In genomic region chr3L:17621451-17621946, dm6 we compare ENCODE assay signal across 1 fruit fly cellular context.
TF ChIP-seq lines count a peak whose summit lies in the region.

Gene Vps60, minus strand, starts transcription at chr3L:17621625.
Gene anchor, plus strand, starts transcription at chr3L:17621824.

TF ChIP-seq in whole organism, embryonic, 481 proteins besides CTCF, POLR2A, EP300 and RAD21 (continued from another document and continues in another):
- TF ChIP-seq Opbp (GFP tag; IDR thresholded peaks at IDR 0.05; lab: Robert Waterston, UW; ENCODE audit: partially characterized antibody) (no peak), vnd (GFP tag; IDR thresholded peaks at IDR 0.05; lab: Robert Waterston, UW; ENCODE audit: partially characterized antibody) (no peak), nmo (GFP tag; optimal IDR thresholded peaks at IDR 0.05; lab: Kevin White, UChicago) (peak; percentile 79), hkb (optimal IDR thresholded peaks at IDR 0.05; lab: Kevin White, UChicago) (peak; percentile 67), hkb (GFP tag; IDR thresholded peaks at IDR 0.05; lab: Robert Waterston, UW) (no peak; the same call in 1 of the 2 replicates), cas (GFP tag; IDR thresholded peaks at IDR 0.05; lab: Robert Waterston, UW) (no peak), Ets97D (GFP tag; optimal IDR thresholded peaks at IDR 0.05; lab: Kevin White, UChicago) (peak; percentile 86), hb (GFP tag; IDR thresholded peaks at IDR 0.05; lab: Robert Waterston, UW; ENCODE audit: partially characterized antibody) (no peak), CG2889 (GFP tag; IDR thresholded peaks at IDR 0.05; lab: Robert Waterston, UW) (no peak), CG7357 (GFP tag; IDR thresholded peaks at IDR 0.05; lab: Robert Waterston, UW) (no peak), TFAM (GFP tag; optimal IDR thresholded peaks at IDR 0.05; lab: Kevin White, UChicago) (no peak), CG1233 (GFP tag; optimal IDR thresholded peaks at IDR 0.05; lab: Kevin White, UChicago) (no peak), PHDP (tag; optimal IDR thresholded peaks at IDR 0.05; lab: Kevin White, UChicago) (peak; percentile 45), CG11696 (GFP tag; IDR thresholded peaks at IDR 0.05; lab: Robert Waterston, UW) (no peak), CG8290 (GFP tag; optimal IDR thresholded peaks at IDR 0.05; lab: Kevin White, UChicago) (peak; percentile 18), CG8290 (tag; optimal IDR thresholded peaks at IDR 0.05; lab: Kevin White, UChicago) (no peak), CG16779 (GFP tag; IDR thresholded peaks at IDR 0.05; lab: Robert Waterston, UW) (no peak), CkIIα-i1 (GFP tag; IDR thresholded peaks at IDR 0.05; lab: Robert Waterston, UW) (no peak), eyg (GFP tag; optimal IDR thresholded peaks at IDR 0.05; lab: Kevin White, UChicago) (peak; percentile 64), CG4820 (GFP tag; optimal IDR thresholded peaks at IDR 0.05; lab: Kevin White, UChicago) (peak; percentile 58), CG7271 (tag; optimal IDR thresholded peaks at IDR 0.05; lab: Kevin White, UChicago) (no peak), CG15073 (GFP tag; optimal IDR thresholded peaks at IDR 0.05; lab: Kevin White, UChicago) (no peak), CG9727 (GFP tag; optimal IDR thresholded peaks at IDR 0.05; lab: Kevin White, UChicago) (peak; percentile 42), lov (optimal IDR thresholded peaks at IDR 0.05; lab: Kevin White, UChicago) (no peak), lov (GFP tag; IDR thresholded peaks at IDR 0.05; lab: Robert Waterston, UW) (no peak), CG1602 (GFP tag; optimal IDR thresholded peaks at IDR 0.05; lab: Kevin White, UChicago) (peak; percentile 36), danr (GFP tag; IDR thresholded peaks at IDR 0.05; lab: Robert Waterston, UW) (no peak), dati (GFP tag; IDR thresholded peaks at IDR 0.05; lab: Robert Waterston, UW) (no peak), oc (tag; optimal IDR thresholded peaks at IDR 0.05; lab: Kevin White, UChicago) (no peak), CG6654 (GFP tag; optimal IDR thresholded peaks at IDR 0.05; lab: Kevin White, UChicago) (no peak), peb (GFP tag; IDR thresholded peaks at IDR 0.05; lab: Robert Waterston, UW) (no peak), shn (GFP tag; optimal IDR thresholded peaks at IDR 0.05; lab: Kevin White, UChicago) (peak; percentile 66), CG7928 (GFP tag; optimal IDR thresholded peaks at IDR 0.05; lab: Kevin White, UChicago) (no peak), CG34224 (GFP tag; IDR thresholded peaks at IDR 0.05; lab: Robert Waterston, UW; ENCODE audit: partially characterized antibody) (no peak), CG32772 (GFP tag; IDR thresholded peaks at IDR 0.05; lab: Robert Waterston, UW) (no peak), ap (GFP tag; IDR thresholded peaks at IDR 0.05; lab: Robert Waterston, UW) (no peak), CG13894 (tag; optimal IDR thresholded peaks at IDR 0.05; lab: Kevin White, UChicago) (no peak), Dp (GFP tag; optimal IDR thresholded peaks at IDR 0.05; lab: Kevin White, UChicago) (peak; percentile 55), CG1603 (tag; optimal IDR thresholded peaks at IDR 0.05; lab: Kevin White, UChicago) (peak; percentile 58), CG18011 (GFP tag; optimal IDR thresholded peaks at IDR 0.05; lab: Kevin White, UChicago) (peak; percentile 59), CG6765 (GFP tag; optimal IDR thresholded peaks at IDR 0.05; lab: Kevin White, UChicago) (peak; percentile 54), Xrp1 (GFP tag; IDR thresholded peaks at IDR 0.05; lab: Robert Waterston, UW) (0 out of 2 replicates have a peak, but pooled peaks have one; percentile 14), pfk (GFP tag; optimal IDR thresholded peaks at IDR 0.05; lab: Kevin White, UChicago) (no peak), pan (optimal IDR thresholded peaks at IDR 0.05; lab: Kevin White, UChicago) (no peak), pan (GFP tag; optimal IDR thresholded peaks at IDR 0.05 in 1 of 2, IDR thresholded peaks at IDR 0.05 in 1 of 2) (no peak), CG9609 (GFP tag; optimal IDR thresholded peaks at IDR 0.05; lab: Kevin White, UChicago) (peak; percentile 66), CG10274 (GFP tag; optimal IDR thresholded peaks at IDR 0.05; lab: Kevin White, UChicago) (no peak), amos (GFP tag; IDR thresholded peaks at IDR 0.05; lab: Robert Waterston, UW; ENCODE audit: partially characterized antibody) (no peak), scrt (GFP tag; optimal IDR thresholded peaks at IDR 0.05; lab: Kevin White, UChicago) (peak; percentile 8), CG10321 (GFP tag; IDR thresholded peaks at IDR 0.05; lab: Robert Waterston, UW) (no peak), CG7786 (GFP tag; optimal IDR thresholded peaks at IDR 0.05; lab: Kevin White, UChicago) (peak; percentile 71), Fer3 (tag; optimal IDR thresholded peaks at IDR 0.05; lab: Kevin White, UChicago) (peak; percentile 42), ind (GFP tag; optimal IDR thresholded peaks at IDR 0.05; lab: Kevin White, UChicago) (peak; percentile 71), Aef1 (GFP tag; IDR thresholded peaks at IDR 0.05; lab: Robert Waterston, UW) (no peak), HHEX (GFP tag; optimal IDR thresholded peaks at IDR 0.05; lab: Kevin White, UChicago) (no peak), Xbp1 (GFP tag; optimal IDR thresholded peaks at IDR 0.05; lab: Kevin White, UChicago) (peak; percentile 69), ab (GFP tag; optimal IDR thresholded peaks at IDR 0.05; lab: Kevin White, UChicago) (no peak), CG10147 (GFP tag; optimal IDR thresholded peaks at IDR 0.05; lab: Kevin White, UChicago) (peak; percentile 38), CG16815 (GFP tag; optimal IDR thresholded peaks at IDR 0.05; lab: Kevin White, UChicago) (no peak), CG10267 (tag; optimal IDR thresholded peaks at IDR 0.05; lab: Kevin White, UChicago) (peak; percentile 99), en (GFP tag; optimal IDR thresholded peaks at IDR 0.05; lab: Kevin White, UChicago) (peak; percentile 12), chinmo (GFP tag; IDR thresholded peaks at IDR 0.05; lab: Robert Waterston, UW; ENCODE audit: partially characterized antibody) (no peak), CG12769 (tag; optimal IDR thresholded peaks at IDR 0.05; lab: Kevin White, UChicago) (peak; percentile 35), CG13424 (tag; optimal IDR thresholded peaks at IDR 0.05; lab: Kevin White, UChicago) (peak; percentile 31), CG8359 (GFP tag; optimal IDR thresholded peaks at IDR 0.05; lab: Kevin White, UChicago; ENCODE audit: borderline replicate concordance) (no peak), gce (GFP tag; IDR thresholded peaks at IDR 0.05; lab: Robert Waterston, UW) (no peak), Hey (tag; optimal IDR thresholded peaks at IDR 0.05; lab: Kevin White, UChicago) (no peak), fu2 (GFP tag; optimal IDR thresholded peaks at IDR 0.05; lab: Kevin White, UChicago) (peak; percentile 58), nau (GFP tag; optimal IDR thresholded peaks at IDR 0.05; lab: Kevin White, UChicago) (no peak), CG16863 (GFP tag; optimal IDR thresholded peaks at IDR 0.05; lab: Kevin White, UChicago) (peak; percentile 58), MBD-R2 (GFP tag; IDR thresholded peaks at IDR 0.05; lab: Robert Waterston, UW) (peak; percentile 69), gem (tag; optimal IDR thresholded peaks at IDR 0.05; lab: Kevin White, UChicago) (peak; percentile 63), CG10979 (tag; optimal IDR thresholded peaks at IDR 0.05; lab: Kevin White, UChicago) (peak; percentile 43), CG31365 (tag; optimal IDR thresholded peaks at IDR 0.05; lab: Kevin White, UChicago) (no peak), gsb-n (tag; optimal IDR thresholded peaks at IDR 0.05; lab: Kevin White, UChicago) (peak; percentile 53), CG12219 (GFP tag; optimal IDR thresholded peaks at IDR 0.05; lab: Kevin White, UChicago) (no peak), Bgb (GFP tag; IDR thresholded peaks at IDR 0.05; lab: Robert Waterston, UW; ENCODE audit: partially characterized antibody) (no peak), CG18262 (tag; optimal IDR thresholded peaks at IDR 0.05; lab: Kevin White, UChicago) (peak; percentile 47), Hmx (GFP tag; optimal IDR thresholded peaks at IDR 0.05; lab: Kevin White, UChicago) (peak; percentile 40), Hmr (GFP tag; optimal IDR thresholded peaks at IDR 0.05; lab: Kevin White, UChicago) (peak; percentile 73), CG12155 (GFP tag; optimal IDR thresholded peaks at IDR 0.05; lab: Kevin White, UChicago) (peak; percentile 58), sim (GFP tag; IDR thresholded peaks at IDR 0.05; lab: Robert Waterston, UW) (no peak), CG1647 (GFP tag; optimal IDR thresholded peaks at IDR 0.05; lab: Kevin White, UChicago) (peak; percentile 41), CG13775 (GFP tag; optimal IDR thresholded peaks at IDR 0.05; lab: Kevin White, UChicago) (peak; percentile 55), Awh (GFP tag; IDR thresholded peaks at IDR 0.05; lab: Robert Waterston, UW) (no peak), CG30403 (GFP tag; optimal IDR thresholded peaks at IDR 0.05; lab: Kevin White, UChicago) (peak; percentile 72), Asciz (GFP tag; optimal IDR thresholded peaks at IDR 0.05; lab: Kevin White, UChicago) (peak; percentile 13), al (GFP tag; IDR thresholded peaks at IDR 0.05; lab: Robert Waterston, UW) (no peak), br (optimal IDR thresholded peaks at IDR 0.05; lab: Kevin White, UChicago) (no peak), CG7839 (tag; optimal IDR thresholded peaks at IDR 0.05; lab: Kevin White, UChicago) (peak; percentile 47), CG6175 (GFP tag; IDR thresholded peaks at IDR 0.05; lab: Robert Waterston, UW) (no peak), Atf6 (GFP tag; IDR thresholded peaks at IDR 0.05; lab: Robert Waterston, UW) (no peak), run (tag; optimal IDR thresholded peaks at IDR 0.05; lab: Kevin White, UChicago) (no peak), Meics (GFP tag; optimal IDR thresholded peaks at IDR 0.05; lab: Kevin White, UChicago) (no peak), Atf3 (GFP tag; optimal IDR thresholded peaks at IDR 0.05; lab: Kevin White, UChicago) (peak; percentile 65), ken (GFP tag; IDR thresholded peaks at IDR 0.05; lab: Robert Waterston, UW) (peak; percentile 55; the same call in 1 of the 3 replicates), HLHmδ (GFP tag; optimal IDR thresholded peaks at IDR 0.05; lab: Kevin White, UChicago) (no peak), pita (GFP tag; optimal IDR thresholded peaks at IDR 0.05; lab: Kevin White, UChicago) (no peak), otp (GFP tag; IDR thresholded peaks at IDR 0.05; lab: Robert Waterston, UW) (no peak), Hr51 (GFP tag; optimal IDR thresholded peaks at IDR 0.05; lab: Kevin White, UChicago) (peak; percentile 37 to 69), ro (GFP tag; IDR thresholded peaks at IDR 0.05; lab: Robert Waterston, UW) (no peak), ato (GFP tag; IDR thresholded peaks at IDR 0.05; lab: Robert Waterston, UW; ENCODE audit: partially characterized antibody) (0 out of 2 replicates have a peak, but pooled peaks have one; percentile 21), sob (GFP tag; IDR thresholded peaks at IDR 0.05; lab: Robert Waterston, UW) (peak; percentile 49), kah (GFP tag; optimal IDR thresholded peaks at IDR 0.05; lab: Kevin White, UChicago) (no peak), seq (GFP tag; IDR thresholded peaks at IDR 0.05; lab: Robert Waterston, UW) (no peak), salm (tag; optimal IDR thresholded peaks at IDR 0.05; lab: Kevin White, UChicago) (no peak), trh (GFP tag; optimal IDR thresholded peaks at IDR 0.05; lab: Kevin White, UChicago) (no peak), CG8944 (GFP tag; optimal IDR thresholded peaks at IDR 0.05; lab: Kevin White, UChicago) (peak; percentile 51), chif (GFP tag; optimal IDR thresholded peaks at IDR 0.05; lab: Kevin White, UChicago) (peak; percentile 56 to 58), luna (GFP tag; optimal IDR thresholded peaks at IDR 0.05; lab: Kevin White, UChicago) (peak; percentile 45), croc (GFP tag; conservative IDR thresholded peaks at IDR 0.05; lab: Robert Waterston, UW) (no peak), h (optimal IDR thresholded peaks at IDR 0.05; lab: Kevin White, UChicago) (no peak), Sry-β (GFP tag; optimal IDR thresholded peaks at IDR 0.05; lab: Kevin White, UChicago) (no peak), CG12299 (tag; optimal IDR thresholded peaks at IDR 0.05; lab: Kevin White, UChicago) (peak; percentile 14), cad (GFP tag; optimal IDR thresholded peaks at IDR 0.05; lab: Kevin White, UChicago) (no peak), CG17829 (tag; optimal IDR thresholded peaks at IDR 0.05; lab: Kevin White, UChicago) (peak; percentile 48), CG34422 (GFP tag; IDR thresholded peaks at IDR 0.05; lab: Robert Waterston, UW) (no peak; the same call in 2 of the 3 replicates), grn (GFP tag; optimal IDR thresholded peaks at IDR 0.05; lab: Kevin White, UChicago) (peak; percentile 7), CG17802 (tag; optimal IDR thresholded peaks at IDR 0.05; lab: Kevin White, UChicago) (no peak), CG7745 (tag; optimal IDR thresholded peaks at IDR 0.05; lab: Kevin White, UChicago) (no peak), tx (GFP tag; optimal IDR thresholded peaks at IDR 0.05; lab: Kevin White, UChicago) (peak; percentile 61), bigmax (GFP tag; optimal IDR thresholded peaks at IDR 0.05; lab: Kevin White, UChicago) (no peak), wor (GFP tag; IDR thresholded peaks at IDR 0.05; lab: Robert Waterston, UW) (no peak), nerfin-1 (tag; optimal IDR thresholded peaks at IDR 0.05; lab: Kevin White, UChicago) (peak; percentile 40), unpg (GFP tag; optimal IDR thresholded peaks at IDR 0.05; lab: Kevin White, UChicago) (peak; percentile 37), Antp (GFP tag; optimal IDR thresholded peaks at IDR 0.05; lab: Kevin White, UChicago) (peak; percentile 63), Oli (tag; optimal IDR thresholded peaks at IDR 0.05; lab: Kevin White, UChicago) (peak; percentile 3), HLH4C (GFP tag; IDR thresholded peaks at IDR 0.05; lab: Robert Waterston, UW; ENCODE audit: partially characterized antibody) (no peak), Myb (GFP tag; optimal IDR thresholded peaks at IDR 0.05; lab: Kevin White, UChicago) (peak; percentile 89), B-H2 (GFP tag; optimal IDR thresholded peaks at IDR 0.05; lab: Kevin White, UChicago) (no peak), Fer1 (GFP tag; optimal IDR thresholded peaks at IDR 0.05; lab: Kevin White, UChicago) (peak; percentile 53), CG10959 (GFP tag; IDR thresholded peaks at IDR 0.05; lab: Robert Waterston, UW) (no peak), CG2120 (GFP tag; optimal IDR thresholded peaks at IDR 0.05; lab: Kevin White, UChicago) (peak; percentile 84), CG9817 (tag; optimal IDR thresholded peaks at IDR 0.05; lab: Kevin White, UChicago) (peak; percentile 11), CG8089 (GFP tag; optimal IDR thresholded peaks at IDR 0.05; lab: Kevin White, UChicago) (peak; percentile 28)
